Fruit fly (Drosophila melanogaster) whole organism, wandering third instar larva: ENCODE data around the gene thw.

ENCODE experiments used
- Abd-B ChIP-seq: fragments of >200 bp; optimal IDR thresholded peaks from 2 replicates; lab custom pipeline; 2017; ENCODE audit warnings: missing biosample characterization, missing genetic modification characterization
- CG32264 ChIP-seq: fragments of 200-800 bp; sonication (Bioruptor generic); optimal IDR thresholded peaks from 2 replicates; lab custom pipeline; 2016; ENCODE audit warnings: missing biosample characterization, missing genetic modification characterization
- CG9705 ChIP-seq: fragments of 200-800 bp; sonication (Bioruptor generic); optimal IDR thresholded peaks from 2 replicates; lab custom pipeline; 2018; ENCODE audit warnings: missing biosample characterization, mild to moderate bottlenecking, missing genetic modification characterization
- CrebA ChIP-seq: fragments of 200-800 bp; sonication (Bioruptor generic); optimal IDR thresholded peaks from 2 replicates; lab custom pipeline; 2016; ENCODE audit warnings: missing biosample characterization, mild to moderate bottlenecking, missing genetic modification characterization, borderline replicate concordance
- Dfd ChIP-seq: fragments of >200 bp; optimal IDR thresholded peaks from 2 replicates; lab custom pipeline; 2017; ENCODE audit warnings: missing biosample characterization, missing genetic modification characterization
- Dif ChIP-seq: fragments of 200-275, 200-300 bp; sonication (Bioruptor generic); optimal IDR thresholded peaks from 2 replicates; lab custom pipeline; 2018; ENCODE audit warnings: missing biosample characterization, missing genetic modification characterization; ENCODE audit not compliant: partially characterized antibody
- GATAd ChIP-seq: sonication (Bioruptor generic); optimal IDR thresholded peaks from 2 replicates; lab custom pipeline; 2016; ENCODE audit warnings: missing biosample characterization, missing genetic modification characterization
- HLH106 ChIP-seq: fragments of 200-800 bp; optimal IDR thresholded peaks from 3 replicates; lab custom pipeline; 2019; ENCODE audit warnings: missing biosample characterization, mild to moderate bottlenecking, missing genetic modification characterization, moderate library complexity
- Hnf4 ChIP-seq: fragments of 200-800 bp; sonication (Bioruptor generic); optimal IDR thresholded peaks from 2 replicates; lab custom pipeline; 2016; ENCODE audit warnings: missing biosample characterization, mild to moderate bottlenecking, missing genetic modification characterization
- Hr78 ChIP-seq: fragments of >200 bp; optimal IDR thresholded peaks from 2 replicates; lab custom pipeline; 2017; ENCODE audit warnings: missing biosample characterization, missing genetic modification characterization
- Hr83 ChIP-seq: fragments of 200-300 bp; sonication (Bioruptor generic); optimal IDR thresholded peaks from 2 replicates; lab custom pipeline; 2016; ENCODE audit warnings: missing biosample characterization, mild to moderate bottlenecking, missing genetic modification characterization, moderate library complexity; ENCODE audit not compliant: poor library complexity, severe bottlenecking
- Jra ChIP-seq: sonication (Bioruptor generic); optimal IDR thresholded peaks from 2 replicates; lab custom pipeline; 2016; ENCODE audit warnings: missing biosample characterization, missing genetic modification characterization
- Mio ChIP-seq: sonication (Bioruptor generic); optimal IDR thresholded peaks from 2 replicates; lab custom pipeline; 2016; ENCODE audit warnings: missing biosample characterization, missing genetic modification characterization
- Myc ChIP-seq: fragments of >200 bp; optimal IDR thresholded peaks from 2 replicates; lab custom pipeline; 2017
- N ChIP-seq: fragments of >200 bp; optimal IDR thresholded peaks from 2 replicates; lab custom pipeline; 2018; ENCODE audit warnings: missing biosample characterization, missing external identifiers, missing genetic modification characterization
- OdsH ChIP-seq: fragments of 200-800 bp; sonication (Bioruptor generic); optimal IDR thresholded peaks from 2 replicates; lab custom pipeline; 2016; ENCODE audit warnings: missing biosample characterization, mild to moderate bottlenecking, missing genetic modification characterization
- Rel ChIP-seq, 2 experiments: fragments of 200-800 bp; sonication (Bioruptor generic) in 1 of 2; optimal IDR thresholded peaks; 2 replicates in 1 of 2; 3 replicates in 1 of 2; lab custom pipeline; 2016 to 2019; ENCODE audit warnings: mild to moderate bottlenecking in 2 of 2, missing biosample characterization in 2 of 2, missing genetic modification characterization in 2 of 2, moderate library complexity in 1 of 2
- Sp1 ChIP-seq: fragments of 200-800 bp; sonication (Bioruptor generic); optimal IDR thresholded peaks from 3 replicates; lab custom pipeline; 2019; ENCODE audit warnings: missing biosample characterization, mild to moderate bottlenecking, missing genetic modification characterization, moderate library complexity
- Vsx2 ChIP-seq: fragments of 200-300, 225-300 bp; sonication (Bioruptor generic); optimal IDR thresholded peaks from 2 replicates; lab custom pipeline; 2018; ENCODE audit warnings: missing biosample characterization, missing genetic modification characterization; ENCODE audit not compliant: partially characterized antibody
- br ChIP-seq: fragments of 200-800 bp; sonication (Bioruptor generic); optimal IDR thresholded peaks from 2 replicates; lab custom pipeline; 2016; ENCODE audit warnings: missing biosample characterization, missing genetic modification characterization
- brk ChIP-seq: fragments of 200-800 bp; sonication (Bioruptor generic); optimal IDR thresholded peaks from 2 replicates; lab custom pipeline; 2016; ENCODE audit warnings: missing biosample characterization, mild to moderate bottlenecking, missing genetic modification characterization
- dl ChIP-seq, 2 experiments: fragments of 175-275, 200-275 bp in 1 of 2; fragments of 200-275 bp in 1 of 2; sonication (Bioruptor generic); optimal IDR thresholded peaks; lab custom pipeline; 2018; ENCODE audit warnings: mild to moderate bottlenecking in 2 of 2, missing biosample characterization in 2 of 2, missing genetic modification characterization in 2 of 2, moderate library complexity in 2 of 2; ENCODE audit not compliant: partially characterized antibody in 2 of 2, insufficient read depth in 1 of 2
- dmrt93B ChIP-seq: fragments of 200-800 bp; sonication (Bioruptor generic); optimal IDR thresholded peaks from 2 replicates; lab custom pipeline; 2018; ENCODE audit warnings: missing biosample characterization, mild to moderate bottlenecking, missing genetic modification characterization
- dsf ChIP-seq: sonication (Bioruptor generic); optimal IDR thresholded peaks from 2 replicates; lab custom pipeline; 2016; ENCODE audit warnings: missing biosample characterization, missing genetic modification characterization, borderline replicate concordance
- ey ChIP-seq: fragments of 200-800 bp; sonication (Bioruptor generic); optimal IDR thresholded peaks from 2 replicates; lab custom pipeline; 2016; ENCODE audit warnings: missing biosample characterization, missing genetic modification characterization
- foxo ChIP-seq, 2 experiments: fragments of 200-800 bp; sonication (Bioruptor generic); optimal IDR thresholded peaks; 2 replicates in 1 of 2; 3 replicates in 1 of 2; lab custom pipeline; 2016 to 2017; ENCODE audit warnings: missing biosample characterization in 2 of 2, missing genetic modification characterization in 2 of 2
- fru ChIP-seq: fragments of 200-800 bp; sonication (Bioruptor generic); optimal IDR thresholded peaks from 3 replicates; lab custom pipeline; 2016; ENCODE audit warnings: missing biosample characterization, mild to moderate bottlenecking, missing genetic modification characterization
- h ChIP-seq: fragments of 200-800 bp; sonication (Bioruptor generic); optimal IDR thresholded peaks from 3 replicates; lab custom pipeline; 2016; ENCODE audit warnings: missing biosample characterization, mild to moderate bottlenecking, missing genetic modification characterization
- jim ChIP-seq: fragments of 175-275, 200-325 bp; sonication (Bioruptor generic); optimal IDR thresholded peaks from 2 replicates; lab custom pipeline; 2016; ENCODE audit warnings: missing biosample characterization, mild to moderate bottlenecking, missing genetic modification characterization
- lola ChIP-seq: fragments of >200 bp; optimal IDR thresholded peaks from 2 replicates; lab custom pipeline; 2017; ENCODE audit warnings: missing biosample characterization, missing genetic modification characterization
- pan ChIP-seq: fragments of >200 bp; optimal IDR thresholded peaks from 2 replicates; lab custom pipeline; 2017
- psq ChIP-seq: fragments of 200-800 bp; sonication (Bioruptor generic); optimal IDR thresholded peaks from 3 replicates; lab custom pipeline; 2017; ENCODE audit warnings: missing biosample characterization, mild to moderate bottlenecking, missing genetic modification characterization, moderate library complexity
- rgr ChIP-seq: fragments of 200-800 bp; sonication (Bioruptor generic); optimal IDR thresholded peaks from 3 replicates; lab custom pipeline; 2016; ENCODE audit warnings: missing biosample characterization, mild to moderate bottlenecking, missing genetic modification characterization
- sage ChIP-seq: fragments of 200-800 bp; sonication (Bioruptor generic); optimal IDR thresholded peaks from 2 replicates; lab custom pipeline; 2016; ENCODE audit warnings: missing biosample characterization, mild to moderate bottlenecking, missing genetic modification characterization
- sv ChIP-seq: fragments of 200-800 bp; sonication (Bioruptor generic); optimal IDR thresholded peaks from 3 replicates; lab custom pipeline; 2016; ENCODE audit warnings: missing biosample characterization, missing genetic modification characterization
- tai ChIP-seq: sonication (Bioruptor generic); optimal IDR thresholded peaks from 2 replicates; lab custom pipeline; 2016; ENCODE audit warnings: missing biosample characterization, missing genetic modification characterization
- usp ChIP-seq: fragments of >200 bp; optimal IDR thresholded peaks from 2 replicates; lab custom pipeline; 2017; ENCODE audit warnings: missing biosample characterization, missing genetic modification characterization
- woc ChIP-seq: sonication (Bioruptor generic); optimal IDR thresholded peaks from 2 replicates; lab custom pipeline; 2016; ENCODE audit warnings: missing biosample characterization, mild to moderate bottlenecking, missing genetic modification characterization

Gene thw

dm6 chr3R:7249460-7249859 is 25.2 kb downstream of the thw start, which contains the start of the genes CG1227 and Dtwd2:
Gene CG1227, minus strand, starts transcription at chr3R:7249738.
Gene Dtwd2, plus strand, starts transcription at chr3R:7249795.
- no peak for TF ChIP-seq lola
- TF ChIP-seq sage: peak; percentile 79
- no peak for TF ChIP-seq Myc (lab: Kevin White, UChicago)
- no peak for TF ChIP-seq Dif
- TF ChIP-seq woc: peak; percentile 82
- TF ChIP-seq Hnf4: peak; percentile 88
- no peak for TF ChIP-seq jim (GFP tag; lab: Kevin White, UChicago)
- peak; percentile 50 for TF ChIP-seq Rel (GFP tag; optimal IDR thresholded peaks at IDR 0.05; lab: Kevin White, UChicago)
- peak; percentile 90 for TF ChIP-seq Rel (tag; optimal IDR thresholded peaks at IDR 0.05; lab: Kevin White, UChicago)
- peak; percentile 73 for TF ChIP-seq sv (GFP tag; lab: Kevin White, UChicago)
- TF ChIP-seq tai (GFP tag; lab: Kevin White, UChicago): no peak
- peak; percentile 84 for TF ChIP-seq br
- no peak for TF ChIP-seq Hr78 (GFP tag; lab: Kevin White, UChicago)
- TF ChIP-seq CG9705 (GFP tag; lab: Kevin White, UChicago): peak; percentile 96
- TF ChIP-seq Dfd (GFP tag; lab: Kevin White, UChicago): no peak
- TF ChIP-seq Vsx2: no peak
- TF ChIP-seq fru (GFP tag; lab: Kevin White, UChicago): peak; percentile 88
- peak; percentile 95 for TF ChIP-seq brk (GFP tag; lab: Kevin White, UChicago)
- peak; percentile 97 for TF ChIP-seq rgr
- peak; percentile 93 for TF ChIP-seq h (GFP tag; lab: Kevin White, UChicago)
- TF ChIP-seq OdsH: peak; percentile 95
- TF ChIP-seq foxo (GFP tag; optimal IDR thresholded peaks at IDR 0.05; lab: Kevin White, UChicago): peak; percentile 7 to 93
- peak; percentile 83 for TF ChIP-seq ey (GFP tag; lab: Kevin White, UChicago)
- peak; percentile 88 for TF ChIP-seq dmrt93B (GFP tag; lab: Kevin White, UChicago)
- peak; percentile 98 for TF ChIP-seq Sp1 (GFP tag; lab: Kevin White, UChicago)
- peak; percentile 9 for TF ChIP-seq Hr83 (GFP tag; lab: Kevin White, UChicago)
- no peak for TF ChIP-seq usp
- peak; percentile 53 for TF ChIP-seq GATAd (GFP tag; lab: Kevin White, UChicago)
- no peak for TF ChIP-seq pan (lab: Kevin White, UChicago)
- peak; percentile 70 for TF ChIP-seq CG32264 (GFP tag; lab: Kevin White, UChicago)
- no peak for TF ChIP-seq Abd-B (GFP tag; lab: Kevin White, UChicago)
- TF ChIP-seq psq (GFP tag; lab: Kevin White, UChicago): peak; percentile 81
- TF ChIP-seq dsf: peak; percentile 70
- TF ChIP-seq dl (GFP tag; optimal IDR thresholded peaks at IDR 0.05; lab: Kevin White, UChicago; ENCODE audit: insufficient read depth in 1 of 2, partially characterized antibody in 2 of 2): no peak
- TF ChIP-seq Mio: no peak
- TF ChIP-seq HLH106 (tag; lab: Kevin White, UChicago): peak; percentile 98
- peak; percentile 67 for TF ChIP-seq Jra
- no peak for TF ChIP-seq N
- peak; percentile 57 for TF ChIP-seq CrebA (GFP tag; lab: Kevin White, UChicago)
- TF ChIP-seq, all 38 proteins: peak for 24

- TF ChIP-seq N (no peak), Myc (lab: Kevin White, UChicago) (no peak), psq (GFP tag; lab: Kevin White, UChicago) (no peak), HLH106 (tag; lab: Kevin White, UChicago) (no peak), usp (no peak), lola (no peak), Dfd (GFP tag; lab: Kevin White, UChicago) (no peak), Dif (no peak), CG9705 (GFP tag; lab: Kevin White, UChicago) (no peak), CrebA (GFP tag; lab: Kevin White, UChicago) (no peak), foxo (GFP tag; optimal IDR thresholded peaks at IDR 0.05; lab: Kevin White, UChicago) (no peak)
Observed at dm6 chr3R:7251857-7252256, 27.6 kb downstream of the thw start, which contains the start of gene Obp84a. Gene Obp84a, minus strand, starts transcription at chr3R:7251957.

- TF ChIP-seq tai (GFP tag; lab: Kevin White, UChicago): no peak
- no peak for TF ChIP-seq rgr
- no peak for TF ChIP-seq pan (lab: Kevin White, UChicago)
- no peak for TF ChIP-seq foxo (GFP tag; optimal IDR thresholded peaks at IDR 0.05; lab: Kevin White, UChicago)
- no peak for TF ChIP-seq HLH106 (tag; lab: Kevin White, UChicago)
- no peak for TF ChIP-seq Abd-B (GFP tag; lab: Kevin White, UChicago)
- TF ChIP-seq jim (GFP tag; lab: Kevin White, UChicago): no peak
- TF ChIP-seq Hnf4: no peak
- no peak for TF ChIP-seq dmrt93B (GFP tag; lab: Kevin White, UChicago)
- TF ChIP-seq CG32264 (GFP tag; lab: Kevin White, UChicago): no peak
- TF ChIP-seq CrebA (GFP tag; lab: Kevin White, UChicago): no peak
- TF ChIP-seq sv (GFP tag; lab: Kevin White, UChicago): no peak
- no peak for TF ChIP-seq Rel (GFP tag; optimal IDR thresholded peaks at IDR 0.05; lab: Kevin White, UChicago)
- no peak for TF ChIP-seq Rel (tag; optimal IDR thresholded peaks at IDR 0.05; lab: Kevin White, UChicago)
- TF ChIP-seq Jra: no peak
- no peak for TF ChIP-seq Vsx2
- TF ChIP-seq N: no peak
- no peak for TF ChIP-seq fru (GFP tag; lab: Kevin White, UChicago)
Observed at dm6 chr3R:7259554-7259953, 35.3 kb downstream of the thw start.
